Worm (Caenorhabditis elegans): ENCODE data around the gene srw-21.

DNA sequence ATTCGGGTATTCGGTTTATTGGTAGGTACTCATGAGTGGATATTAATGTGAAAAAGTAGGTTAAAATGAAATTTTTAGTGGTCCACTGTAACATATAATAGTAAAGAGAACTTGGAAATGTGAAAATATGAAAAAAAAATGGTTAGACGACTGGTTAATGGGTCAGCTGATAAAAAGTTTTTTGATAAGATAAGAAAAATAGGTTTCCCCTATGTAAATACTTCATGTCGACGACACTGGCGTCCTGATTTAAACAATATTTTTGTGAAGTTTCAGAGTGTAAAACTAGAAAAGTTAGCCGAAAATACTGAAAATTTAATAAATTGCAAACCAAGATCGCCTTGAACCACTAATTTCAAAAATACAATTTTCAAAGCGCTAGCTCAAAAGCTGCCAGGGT lies 45.2 kb downstream of the srw-21 start, which contains the start of gene F21A3.11:
- TF ChIP-seq zag-1 (tag; optimal IDR thresholded peaks at IDR 0.05) (no peak), skn-1 (tag; optimal IDR thresholded peaks at IDR 0.05) (no peak), lin-15B (tag; optimal IDR thresholded peaks at IDR 0.05) (no peak), ces-1 (GFP tag; optimal IDR thresholded peaks at IDR 0.05) (no peak), lir-3 (tag; optimal IDR thresholded peaks at IDR 0.05) (no peak), unc-39 (tag; optimal IDR thresholded peaks at IDR 0.05) (no peak)
